Worm (Caenorhabditis elegans) whole organism, midembryonic: ENCODE results near the gene C06E4.2.

Source experiments
- T22C8.4 ChIP-seq: fragments of 200-800 bp; sonication (Bioruptor generic); IDR thresholded peaks from 2 replicates; pipeline ENCODE4 v1.3.6; 2022; ENCODE audit warnings: missing genetic modification characterization, missing compliant biosample characterization
- cog-1 ChIP-seq: sonication (generic microtip); optimal IDR thresholded peaks from 2 replicates; lab custom pipeline; 2016; ENCODE audit warnings: missing genetic modification characterization, missing compliant biosample characterization
- flt-1 ChIP-seq: fragments of 200-800 bp; sonication (Bioruptor generic); IDR thresholded peaks from 2 replicates; pipeline ENCODE4 v1.3.6; 2022; ENCODE audit warnings: missing genetic modification characterization, missing compliant biosample characterization
- klf-2 ChIP-seq: fragments of 200-800 bp; sonication (Bioruptor generic); conservative IDR thresholded peaks from 2 replicates; pipeline ENCODE4 v1.3.6; 2022; ENCODE audit warnings: missing genetic modification reagents, missing genetic modification characterization, missing compliant biosample characterization
- med-1 ChIP-seq: sonication (generic microtip); optimal IDR thresholded peaks from 2 replicates; lab custom pipeline; 2017; ENCODE audit warnings: missing genetic modification characterization, mild to moderate bottlenecking, missing compliant biosample characterization, antibody characterized with exemption, missing genetic modification reagents; ENCODE audit not compliant: insufficient read depth
- ref-1 ChIP-seq: fragments of 200-800 bp; sonication (Bioruptor generic); conservative IDR thresholded peaks from 2 replicates; pipeline ENCODE4 v1.3.6; 2022; ENCODE audit warnings: missing genetic modification reagents, missing genetic modification characterization, missing compliant biosample characterization
- tab-1 ChIP-seq: fragments of 200-800 bp; sonication (Bioruptor generic); IDR thresholded peaks from 2 replicates; pipeline ENCODE4 v1.3.6; 2022; ENCODE audit warnings: missing genetic modification characterization, missing compliant biosample characterization
- ztf-23 ChIP-seq: fragments of 200-800 bp; sonication (Bioruptor generic); IDR thresholded peaks from 2 replicates; pipeline ENCODE4 v1.3.6; 2022; ENCODE audit warnings: missing genetic modification reagents, missing genetic modification characterization, missing compliant biosample characterization
- ztf-29 ChIP-seq: fragments of 200-800 bp; sonication (Bioruptor generic); IDR thresholded peaks from 2 replicates; pipeline ENCODE4 v1.3.6; 2022; ENCODE audit warnings: missing genetic modification reagents, missing genetic modification characterization, missing compliant biosample characterization

DNA sequence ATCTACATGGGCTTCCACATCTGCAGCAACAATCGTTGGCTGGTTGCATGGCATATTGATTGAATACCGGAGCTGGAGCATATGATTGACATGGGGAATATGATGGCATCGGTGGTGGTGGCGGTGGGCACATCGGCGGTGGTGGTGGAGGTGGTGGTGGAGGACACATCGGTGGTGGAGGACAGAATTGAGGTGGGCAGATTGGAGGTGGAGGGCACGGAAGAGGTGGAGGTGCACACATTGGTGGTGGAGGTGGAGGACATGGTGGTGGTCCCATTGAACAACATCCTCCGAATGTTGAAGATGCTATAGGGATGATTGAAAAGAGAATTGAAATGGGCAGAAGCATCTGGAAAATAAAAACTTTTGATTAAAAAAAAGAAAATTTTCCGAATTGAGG, 33.6 kb downstream of the C06E4.2 start, which contains the start of gene grl-4:
- TF ChIP-seq tab-1: no peak
- TF ChIP-seq ref-1: no peak
- no peak for TF ChIP-seq klf-2 (GFP tag; lab: Robert Waterston, UW)
- TF ChIP-seq T22C8.4 (GFP tag; lab: Robert Waterston, UW): no peak
- no peak for TF ChIP-seq cog-1
- no peak for TF ChIP-seq med-1 (GFP tag; lab: Kevin White, UChicago)
- TF ChIP-seq flt-1 (GFP tag; lab: Robert Waterston, UW): no peak
- TF ChIP-seq ztf-29 (GFP tag; lab: Robert Waterston, UW): no peak
- no peak for TF ChIP-seq ztf-23 (GFP tag; lab: Robert Waterston, UW)
